Fruit fly (Drosophila melanogaster) whole organism, pupa: ENCODE data around the gene CG13720.
A peak's percentile ranks its signal among the peaks of the same experiment; 100 is the strongest.

Experiments used
- CG10348 ChIP-seq: fragments of 200-800 bp; sonication (Bioruptor generic); IDR thresholded peaks from 2 replicates; pipeline ENCODE4 v1.3.6; 2022; ENCODE audit warnings: missing biosample characterization, missing genetic modification characterization
- CG12605 ChIP-seq: fragments of 200-800 bp; sonication (Bioruptor generic); IDR thresholded peaks from 2 replicates; pipeline ENCODE4 v1.3.6; 2022; ENCODE audit warnings: missing biosample characterization, missing genetic modification characterization
- CG13204 ChIP-seq: fragments of 200-800 bp; sonication (Bioruptor generic); optimal IDR thresholded peaks from 2 replicates; lab custom pipeline; 2018; ENCODE audit warnings: missing biosample characterization, mild to moderate bottlenecking, missing genetic modification characterization, moderate library complexity
- CG14655 ChIP-seq: fragments of 200-800 bp; sonication (Bioruptor generic); optimal IDR thresholded peaks from 3 replicates; lab custom pipeline; 2017; ENCODE audit warnings: mild to moderate bottlenecking, missing biosample characterization, missing genetic modification reagents, missing genetic modification characterization
- CG15710 ChIP-seq: fragments of 200-800 bp; sonication (Bioruptor generic); optimal IDR thresholded peaks from 2 replicates; lab custom pipeline; 2018; ENCODE audit warnings: missing biosample characterization, mild to moderate bottlenecking, missing genetic modification characterization, moderate library complexity
- CG17806 ChIP-seq: fragments of 200-800 bp; sonication (Bioruptor generic); optimal IDR thresholded peaks from 2 replicates; lab custom pipeline; 2018; ENCODE audit warnings: missing biosample characterization, mild to moderate bottlenecking, missing genetic modification characterization, moderate library complexity
- CG32121 ChIP-seq: fragments of 200-800 bp; sonication (Bioruptor generic); IDR thresholded peaks from 2 replicates; pipeline ENCODE4 v1.3.6; 2022; ENCODE audit warnings: missing biosample characterization, missing genetic modification characterization
- CG34367 ChIP-seq: fragments of 200-800 bp; sonication (Bioruptor generic); optimal IDR thresholded peaks from 2 replicates; lab custom pipeline; 2018; ENCODE audit warnings: missing biosample characterization, mild to moderate bottlenecking, missing genetic modification characterization
- CG4496 ChIP-seq: fragments of 200-800 bp; sonication (Bioruptor generic); IDR thresholded peaks from 3 replicates; pipeline ENCODE4 v1.3.6; 2022; ENCODE audit warnings: missing biosample characterization, missing genetic modification characterization
- CG8159 ChIP-seq: fragments of 200-800 bp; sonication (Bioruptor generic); optimal IDR thresholded peaks from 3 replicates; lab custom pipeline; 2018; ENCODE audit warnings: missing biosample characterization, mild to moderate bottlenecking, missing genetic modification characterization, moderate library complexity
- CG8301 ChIP-seq: fragments of 200-800 bp; sonication (Bioruptor generic); optimal IDR thresholded peaks from 2 replicates; lab custom pipeline; 2018; ENCODE audit warnings: missing biosample characterization, mild to moderate bottlenecking, missing genetic modification characterization
- CG9948 ChIP-seq: fragments of 200-800 bp; sonication (Bioruptor generic); optimal IDR thresholded peaks from 2 replicates; lab custom pipeline; 2018; ENCODE audit warnings: missing biosample characterization, mild to moderate bottlenecking, missing genetic modification characterization, moderate library complexity
- D1 ChIP-seq: fragments of 200-800 bp; sonication (Bioruptor generic); optimal IDR thresholded peaks from 2 replicates; lab custom pipeline; 2018; ENCODE audit warnings: missing biosample characterization, mild to moderate bottlenecking, missing genetic modification characterization, moderate library complexity
- EcR ChIP-seq: fragments of 200-800 bp; sonication (Bioruptor generic); optimal IDR thresholded peaks from 3 replicates; lab custom pipeline; 2019; ENCODE audit warnings: missing biosample characterization, missing genetic modification characterization, mild to moderate bottlenecking, moderate library complexity, missing genetic modification reagents
- Ets98B ChIP-seq: fragments of 200-800 bp; sonication (Bioruptor generic); IDR thresholded peaks from 2 replicates; pipeline ENCODE4 v1.3.6; 2022; ENCODE audit warnings: missing biosample characterization, missing genetic modification characterization
- Pif1A ChIP-seq: fragments of 200-800 bp; sonication (Bioruptor generic); optimal IDR thresholded peaks from 3 replicates; lab custom pipeline; 2016; ENCODE audit warnings: missing biosample characterization, missing genetic modification characterization
- Pif1B ChIP-seq: fragments of 200-800 bp; sonication (Bioruptor generic); optimal IDR thresholded peaks from 3 replicates; lab custom pipeline; 2016; ENCODE audit warnings: missing biosample characterization, missing genetic modification characterization
- Snoo ChIP-seq: fragments of 200-800 bp; sonication (Bioruptor generic); optimal IDR thresholded peaks from 3 replicates; lab custom pipeline; 2017; ENCODE audit warnings: missing biosample characterization, mild to moderate bottlenecking, missing genetic modification characterization, inconsistent platforms
- fd96Ca ChIP-seq: fragments of 200-800 bp; sonication (Bioruptor generic); IDR thresholded peaks from 3 replicates; pipeline ENCODE4 v1.3.6; 2022; ENCODE audit warnings: missing biosample characterization, missing genetic modification characterization
- gl ChIP-seq: fragments of 200-800 bp; sonication (Bioruptor generic); optimal IDR thresholded peaks from 2 replicates; lab custom pipeline; 2018; ENCODE audit warnings: missing biosample characterization, mild to moderate bottlenecking, missing genetic modification characterization
- rn ChIP-seq: fragments of 200-800 bp; sonication (Bioruptor generic); IDR thresholded peaks from 2 replicates; pipeline ENCODE4 v1.3.6; 2022; ENCODE audit warnings: missing biosample characterization, missing genetic modification characterization

Gene CG13720

dm6 chr3L:4544633-4545032 is 44.3 kb upstream of the CG13720 start:
- TF ChIP-seq CG17806 (tag; lab: Kevin White, UChicago) = no peak
- no peak for TF ChIP-seq CG10348 (GFP tag; lab: Robert Waterston, UW)
- no peak for TF ChIP-seq CG4496 (GFP tag; lab: Robert Waterston, UW)
- no peak for TF ChIP-seq CG13204
- TF ChIP-seq CG8301 (tag; lab: Kevin White, UChicago) = no peak
- no peak for TF ChIP-seq CG14655 (GFP tag; lab: Kevin White, UChicago)
- TF ChIP-seq EcR = no peak
- TF ChIP-seq Ets98B (GFP tag; lab: Robert Waterston, UW) = no peak

- TF ChIP-seq CG17806 (tag; lab: Kevin White, UChicago) (no peak), Ets98B (GFP tag; lab: Robert Waterston, UW) (peak; percentile 6; the same call in 1 of the 2 replicates)
- TF ChIP-seq, all 21 proteins: peak for 1
These were observed 43.5 kb upstream of the CG13720 start for dm6 chr3L:4543807-4544197.

DNA sequence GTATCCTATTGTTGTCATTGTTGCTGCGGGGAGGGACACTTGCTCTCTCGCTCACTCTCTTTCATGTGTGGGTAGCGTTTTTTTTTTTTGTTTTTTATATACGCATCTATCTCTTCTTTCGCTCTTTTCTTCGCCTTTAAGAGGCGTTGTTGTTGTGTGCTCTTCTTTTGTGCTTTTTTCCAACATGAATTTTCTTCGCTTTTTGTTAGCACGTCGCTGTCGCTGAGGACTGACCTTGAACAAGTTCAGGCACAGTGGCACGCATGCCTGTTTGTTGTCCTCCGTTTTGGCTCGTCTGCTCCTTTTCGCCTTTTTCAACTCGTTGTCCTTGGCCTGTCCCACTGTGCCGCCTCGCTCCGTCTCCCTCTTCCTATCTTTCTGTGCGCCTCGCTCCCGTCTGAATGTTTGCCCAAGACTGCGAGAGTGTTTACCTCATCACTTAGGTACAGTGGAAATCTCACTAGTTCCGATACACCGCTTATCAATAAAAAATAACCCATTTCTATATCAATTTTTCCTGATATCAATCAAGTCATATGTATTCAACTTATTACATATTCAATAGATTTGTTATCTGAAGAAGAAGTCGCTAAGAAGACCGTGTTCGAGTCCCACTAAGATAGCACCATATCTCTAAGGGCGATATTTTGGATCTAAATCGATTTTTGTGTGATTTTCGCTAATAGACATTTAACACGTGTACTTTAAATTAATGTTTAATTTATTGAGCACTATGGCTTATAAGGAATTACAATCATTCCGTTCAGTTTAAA is 42.9 kb upstream of the CG13720 start:
- TF ChIP-seq CG14655 (GFP tag; lab: Kevin White, UChicago) (peak; percentile 85), CG32121 (GFP tag; lab: Robert Waterston, UW) (peak; percentile 68; the same call in 1 of the 2 replicates), EcR (peak; percentile 99), CG4496 (GFP tag; lab: Robert Waterston, UW) (peak; percentile 89), CG13204 (peak; percentile 98), rn (GFP tag; lab: Robert Waterston, UW) (peak; percentile 79), D1 (tag; lab: Kevin White, UChicago) (peak; percentile 87), CG12605 (GFP tag; lab: Robert Waterston, UW) (peak; percentile 97), CG8159 (peak; percentile 90), Snoo (peak; percentile 45), CG17806 (tag; lab: Kevin White, UChicago) (peak; percentile 91), CG9948 (tag; lab: Kevin White, UChicago) (peak; percentile 84), CG15710 (peak; percentile 83), CG34367 (tag; lab: Kevin White, UChicago) (peak; percentile 94), fd96Ca (GFP tag; lab: Robert Waterston, UW) (peak; percentile 79), gl (peak; percentile 99), Pif1A (peak; percentile 86), Pif1B (peak; percentile 86), Ets98B (GFP tag; lab: Robert Waterston, UW) (peak; percentile 78), CG10348 (GFP tag; lab: Robert Waterston, UW) (no peak), CG8301 (tag; lab: Kevin White, UChicago) (peak; percentile 67)

- TF ChIP-seq D1 (tag; lab: Kevin White, UChicago) = no peak
- TF ChIP-seq Snoo = no peak
- TF ChIP-seq CG12605 (GFP tag; lab: Robert Waterston, UW) = no peak
- TF ChIP-seq gl = no peak
- TF ChIP-seq CG15710 = no peak
- no peak for TF ChIP-seq CG4496 (GFP tag; lab: Robert Waterston, UW)
- no peak for TF ChIP-seq CG14655 (GFP tag; lab: Kevin White, UChicago)
- no peak for TF ChIP-seq CG13204
- no peak for TF ChIP-seq CG32121 (GFP tag; lab: Robert Waterston, UW)
- no peak for TF ChIP-seq fd96Ca (GFP tag; lab: Robert Waterston, UW)
- TF ChIP-seq rn (GFP tag; lab: Robert Waterston, UW) = no peak
- no peak for TF ChIP-seq Pif1B
- no peak for TF ChIP-seq Ets98B (GFP tag; lab: Robert Waterston, UW)
- TF ChIP-seq CG8301 (tag; lab: Kevin White, UChicago) = no peak
- no peak for TF ChIP-seq CG8159
- TF ChIP-seq, all 21 proteins: peak for 0
These were observed 42.2 kb upstream of the CG13720 start for dm6 chr3L:4542530-4542929.

DNA sequence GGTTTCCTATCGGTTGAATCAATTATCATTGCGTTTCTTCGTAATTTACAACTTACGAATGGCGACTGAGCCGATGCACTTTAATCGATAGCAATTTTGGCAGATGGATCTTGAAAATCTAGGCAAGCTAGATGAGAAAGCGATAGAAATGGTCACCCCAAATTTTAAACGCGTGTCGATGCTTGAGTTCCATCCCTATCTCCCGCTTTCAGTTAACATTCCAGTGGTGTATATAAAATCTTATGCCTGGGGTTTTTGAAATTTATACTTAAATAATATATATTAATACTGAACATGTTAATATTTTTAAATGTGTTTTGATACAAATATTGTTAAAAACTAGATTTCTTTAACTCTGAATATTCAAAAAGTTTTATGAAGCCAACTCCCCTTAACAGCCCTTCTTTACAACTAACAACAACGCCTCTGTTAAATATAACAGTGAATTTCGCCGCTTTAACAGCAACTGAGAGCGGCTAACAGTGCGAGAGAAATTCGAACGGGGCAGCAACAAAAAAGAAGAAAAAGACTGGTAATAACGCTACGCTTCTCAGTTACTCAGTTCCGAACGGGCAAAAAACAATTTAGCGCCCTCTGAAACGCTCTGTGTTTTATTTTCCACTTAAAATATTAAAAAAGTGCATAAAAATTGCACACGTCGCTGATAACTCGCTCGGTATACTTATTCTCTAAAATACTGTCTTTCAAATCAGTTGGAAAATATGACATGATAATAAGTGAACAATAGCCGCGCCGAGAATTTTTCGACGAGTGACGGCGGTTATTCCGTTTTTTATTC is 41.5 kb upstream of the CG13720 start, which contains the start of gene CG11357:
TSS of gene CG11357 (plus strand) at position 479 of the 799 bp plus-strand sequence.
- TF ChIP-seq CG34367 (tag; lab: Kevin White, UChicago) (peak; percentile 99), EcR (peak; percentile 66), fd96Ca (GFP tag; lab: Robert Waterston, UW) (peak; percentile 97), CG9948 (tag; lab: Kevin White, UChicago) (peak; percentile 99), CG17806 (tag; lab: Kevin White, UChicago) (peak; percentile 99), Pif1B (peak; percentile 98), Snoo (peak; percentile 99), rn (GFP tag; lab: Robert Waterston, UW) (peak; percentile 96), Pif1A (peak; percentile 96), CG15710 (peak; percentile 99), CG10348 (GFP tag; lab: Robert Waterston, UW) (peak; percentile 92), CG8301 (tag; lab: Kevin White, UChicago) (peak; percentile 97), CG32121 (GFP tag; lab: Robert Waterston, UW) (peak; percentile 99), CG12605 (GFP tag; lab: Robert Waterston, UW) (peak; percentile 98), CG4496 (GFP tag; lab: Robert Waterston, UW) (peak; percentile 99), CG14655 (GFP tag; lab: Kevin White, UChicago) (peak; percentile 98), Ets98B (GFP tag; lab: Robert Waterston, UW) (peak; percentile 99), CG13204 (peak; percentile 96), D1 (tag; lab: Kevin White, UChicago) (peak; percentile 97), CG8159 (peak; percentile 99), gl (peak; percentile 90)
